Worm (Caenorhabditis elegans) whole organism, L4 larva: Measurements from ENCODE around the gene C17C3.11.
"Not testable (repeated sequence)": the region's sequence is repeated elsewhere in the genome, so short reads cannot be mapped to it uniquely, and the experiment has no call there.

ENCODE experiments used
- D1046.2 ChIP-seq: fragments of 200-800 bp; sonication (Bioruptor generic); IDR thresholded peaks from 2 replicates; pipeline ENCODE4 v1.3.6; 2022; ENCODE audit warnings: missing genetic modification characterization, missing compliant biosample characterization
- F26F4.8 ChIP-seq: fragments of 200-800 bp; sonication (Bioruptor generic); conservative IDR thresholded peaks from 2 replicates; pipeline ENCODE4 v1.3.6; 2022; ENCODE audit warnings: missing genetic modification characterization, missing compliant biosample characterization
- F49E8.2 ChIP-seq: sonication (generic microtip); optimal IDR thresholded peaks from 2 replicates; lab custom pipeline; 2016; ENCODE audit warnings: missing compliant biosample characterization, mild to moderate bottlenecking, missing genetic modification characterization, borderline replicate concordance
- R02D3.7 ChIP-seq: fragments of 150-350 bp; sonication (generic microtip); optimal IDR thresholded peaks from 3 replicates; lab custom pipeline; 2014; ENCODE audit warnings: missing biosample characterization, missing genetic modification characterization
- T20F7.1 ChIP-seq: fragments of 200-800 bp; sonication (Bioruptor generic); optimal IDR thresholded peaks from 2 replicates; lab custom pipeline; 2018; ENCODE audit warnings: mild to moderate bottlenecking, missing genetic modification characterization, missing compliant biosample characterization
- ZK337.2 ChIP-seq: fragments of 200-800 bp; sonication (Bioruptor generic); IDR thresholded peaks from 2 replicates; pipeline ENCODE4 v1.3.6; 2022; ENCODE audit warnings: missing genetic modification reagents, missing genetic modification characterization, missing compliant biosample characterization
- ZK546.5 ChIP-seq, 2 experiments: sonication (generic microtip); optimal IDR thresholded peaks; 2 replicates each; lab custom pipeline; 2017; ENCODE audit warnings: missing biosample characterization in 2 of 2, missing genetic modification characterization in 2 of 2
- aha-1 ChIP-seq: fragments of 150-350 bp; peaks from one replicate; lab custom pipeline; 2014; ENCODE audit warnings: missing biosample characterization, missing genetic modification characterization
- ama-1 ChIP-seq: fragments of 150-350 bp; optimal IDR thresholded peaks from 2 replicates; lab custom pipeline; 2014; ENCODE audit warnings: inconsistent platforms, mixed read lengths
- arid-1 ChIP-seq: fragments of 200-800 bp; sonication (Bioruptor generic); conservative IDR thresholded peaks from 2 replicates; pipeline ENCODE4 v1.3.6; 2022; ENCODE audit warnings: missing genetic modification reagents, missing genetic modification characterization, missing compliant biosample characterization
- attf-4 ChIP-seq: sonication (generic microtip); optimal IDR thresholded peaks from 3 replicates; lab custom pipeline; 2017; ENCODE audit warnings: missing biosample characterization, missing genetic modification characterization
- ceh-28 ChIP-seq: fragments of 150-350 bp; optimal IDR thresholded peaks from 2 replicates; lab custom pipeline; 2014; ENCODE audit warnings: missing biosample characterization, missing genetic modification reagents, missing genetic modification characterization
- ces-1 ChIP-seq: fragments of 150-350 bp; sonication (generic microtip); optimal IDR thresholded peaks from 4 replicates; lab custom pipeline; 2014; ENCODE audit warnings: missing biosample characterization, missing genetic modification reagents, missing genetic modification characterization
- ctbp-1 ChIP-seq: fragments of 200-800 bp; sonication (Bioruptor generic); IDR thresholded peaks from 2 replicates; pipeline ENCODE4 v1.3.6; 2022; ENCODE audit warnings: missing genetic modification reagents, missing genetic modification characterization, missing compliant biosample characterization
- daf-19 ChIP-seq: fragments of 200-800 bp; sonication (Bioruptor generic); conservative IDR thresholded peaks from 2 replicates; pipeline ENCODE4 v1.3.6; 2022; ENCODE audit warnings: missing genetic modification characterization, missing compliant biosample characterization
- daf-8 ChIP-seq: fragments of 200-800 bp; sonication (Bioruptor generic); IDR thresholded peaks from 2 replicates; pipeline ENCODE4 v1.3.6; 2022; ENCODE audit warnings: missing genetic modification characterization, missing compliant biosample characterization
- dmd-6 ChIP-seq: fragments of 200-800 bp; sonication (Bioruptor generic); IDR thresholded peaks from 2 replicates; pipeline ENCODE4 v1.3.6; 2022; ENCODE audit warnings: missing genetic modification reagents, missing genetic modification characterization, missing compliant biosample characterization
- dmd-8 ChIP-seq: fragments of 200-800 bp; sonication (Bioruptor generic); IDR thresholded peaks from 2 replicates; pipeline ENCODE4 v1.3.6; 2022; ENCODE audit warnings: missing genetic modification characterization, missing compliant biosample characterization
- dpl-1 ChIP-seq: fragments of 150-350 bp; optimal IDR thresholded peaks from 2 replicates; lab custom pipeline; 2014; ENCODE audit warnings: missing biosample characterization, missing genetic modification reagents, missing genetic modification characterization
- egl-27 ChIP-seq: sonication (generic microtip); optimal IDR thresholded peaks from 3 replicates; lab custom pipeline; 2017; ENCODE audit warnings: missing biosample characterization, missing genetic modification reagents, missing genetic modification characterization
- fos-1 ChIP-seq: fragments of 150-350 bp; optimal IDR thresholded peaks from 2 replicates; lab custom pipeline; 2014; ENCODE audit warnings: missing biosample characterization, missing genetic modification characterization
- lin-1 ChIP-seq: fragments of 200-800 bp; sonication (Bioruptor generic); IDR thresholded peaks from 2 replicates; pipeline ENCODE4 v1.3.6; 2022; ENCODE audit warnings: missing genetic modification reagents, missing genetic modification characterization, missing compliant biosample characterization
- lin-38 ChIP-seq: fragments of 200-800 bp; sonication (Bioruptor generic); IDR thresholded peaks from 2 replicates; pipeline ENCODE4 v1.3.6; 2022; ENCODE audit warnings: missing genetic modification reagents, missing genetic modification characterization, missing compliant biosample characterization
- mdt-29 ChIP-seq: fragments of 200-800 bp; sonication (Bioruptor generic); IDR thresholded peaks from 2 replicates; pipeline ENCODE4 v1.3.6; 2022; ENCODE audit warnings: missing genetic modification reagents, missing genetic modification characterization, missing compliant biosample characterization
- nhr-11 ChIP-seq: fragments of 150-350 bp; optimal IDR thresholded peaks from 2 replicates; lab custom pipeline; 2014; ENCODE audit warnings: missing biosample characterization, missing genetic modification characterization
- nhr-28 ChIP-seq: fragments of 150-350 bp; optimal IDR thresholded peaks from 2 replicates; lab custom pipeline; 2014; ENCODE audit warnings: missing biosample characterization, missing genetic modification characterization
- nhr-6 ChIP-seq: fragments of 150-350 bp; optimal IDR thresholded peaks from 2 replicates; lab custom pipeline; 2014; ENCODE audit warnings: missing biosample characterization, missing genetic modification characterization
- nhr-77 ChIP-seq: fragments of 150-350 bp; optimal IDR thresholded peaks from 2 replicates; lab custom pipeline; 2014; ENCODE audit warnings: missing biosample characterization, missing genetic modification characterization
- php-3 ChIP-seq: fragments of 200-800 bp; sonication (Bioruptor generic); IDR thresholded peaks from 2 replicates; pipeline ENCODE4 v1.3.6; 2022; ENCODE audit warnings: missing genetic modification reagents, missing genetic modification characterization, missing compliant biosample characterization
- sdz-12 ChIP-seq: fragments of 200-800 bp; sonication (Bioruptor generic); optimal IDR thresholded peaks from 2 replicates; lab custom pipeline; 2018; ENCODE audit warnings: mild to moderate bottlenecking, missing genetic modification characterization, missing compliant biosample characterization
- snpc-1.2 ChIP-seq: fragments of 200-800 bp; sonication (Bioruptor generic); IDR thresholded peaks from 2 replicates; pipeline ENCODE4 v1.3.6; 2022; ENCODE audit warnings: missing genetic modification reagents, missing genetic modification characterization, missing compliant biosample characterization
- snpc-4 ChIP-seq: fragments of 150-350 bp; optimal IDR thresholded peaks from 2 replicates; lab custom pipeline; 2014; ENCODE audit warnings: missing biosample characterization, missing genetic modification characterization
- spr-1 ChIP-seq: sonication (generic microtip); optimal IDR thresholded peaks from 2 replicates; lab custom pipeline; 2016; ENCODE audit warnings: mild to moderate bottlenecking, missing genetic modification characterization, missing compliant biosample characterization
- spr-3 ChIP-seq: fragments of 200-800 bp; sonication (Bioruptor generic); optimal IDR thresholded peaks from 2 replicates; lab custom pipeline; 2018; ENCODE audit warnings: mild to moderate bottlenecking, missing genetic modification characterization, missing compliant biosample characterization
- unc-62 ChIP-seq, 3 experiments: fragments of 150-350 bp in 1 of 3; sonication (generic microtip); optimal IDR thresholded peaks in 2 of 3; peaks in 1 of 3; 1 replicate in 1 of 3; 2 replicates in 2 of 3; lab custom pipeline; 2014 to 2017; ENCODE audit warnings: missing biosample characterization in 3 of 3, missing genetic modification characterization in 3 of 3, missing genetic modification reagents in 3 of 3, missing genotype in 1 of 3
- zfp-2 ChIP-seq: sonication (generic microtip); optimal IDR thresholded peaks from 2 replicates; lab custom pipeline; 2016; ENCODE audit warnings: mild to moderate bottlenecking, missing genetic modification characterization, missing compliant biosample characterization

The C17C3.11 gene

ce11 chrII:5527841-5528240, 9.8 kb upstream of the C17C3.11 start, which contains the start of gene ZK177.1:
ZK177.1 (plus strand) TSS chrII:5528141.
- TF ChIP-seq aha-1 (tag; lab: Kevin White, UChicago) (no peak), F26F4.8 (GFP tag; lab: Robert Waterston, UW) (no peak), dmd-6 (GFP tag; lab: Robert Waterston, UW) (no peak), ZK546.5 (tag; optimal IDR thresholded peaks at IDR 0.05; lab: Kevin White, UChicago) (no peak), lin-38 (no peak), ces-1 (no peak), ceh-28 (no peak), snpc-4 (tag; lab: Kevin White, UChicago) (no peak), daf-19 (GFP tag; lab: Robert Waterston, UW) (no peak), nhr-6 (tag; lab: Kevin White, UChicago) (no peak), F49E8.2 (tag; lab: Kevin White, UChicago) (no peak), dmd-8 (no peak), R02D3.7 (tag; lab: Kevin White, UChicago) (no peak), fos-1 (no peak), dpl-1 (GFP tag; lab: Kevin White, UChicago) (no peak), php-3 (GFP tag; lab: Robert Waterston, UW) (no peak), zfp-2 (no peak), spr-3 (GFP tag; lab: Kevin White, UChicago) (no peak), lin-1 (GFP tag; lab: Robert Waterston, UW) (no peak)

- TF ChIP-seq ZK546.5 (tag; optimal IDR thresholded peaks at IDR 0.05; lab: Kevin White, UChicago) (no peak), nhr-11 (tag; lab: Kevin White, UChicago) (no peak), ceh-28 (no peak), egl-27 (tag; lab: Kevin White, UChicago) (no peak), unc-62 (GFP tag; optimal IDR thresholded peaks at IDR 0.05 in 1 of 2; lab: Kevin White, UChicago) (peak in 1 of 2 experiments; percentile 91), unc-62 (tag; optimal IDR thresholded peaks at IDR 0.05; lab: Kevin White, UChicago) (no peak), attf-4 (tag; lab: Kevin White, UChicago) (no peak), lin-38 (no peak), ama-1 (lab: Kevin White, UChicago) (no peak), daf-8 (GFP tag; lab: Robert Waterston, UW) (no peak)
These were observed 5.7 kb upstream of the C17C3.11 start, which contains the start of gene C17C3.9 for ce11 chrII:5531855-5532328. C17C3.9 (minus strand) TSS chrII:5532278.

- TF ChIP-seq nhr-77 (tag; lab: Kevin White, UChicago) (no peak), snpc-1.2 (GFP tag; lab: Robert Waterston, UW) (no peak), F26F4.8 (GFP tag; lab: Robert Waterston, UW) (no peak), zfp-2 (no peak)
These were observed 4.0 kb upstream of the C17C3.11 start, which contains the start of gene hlh-26 for ce11 chrII:5533642-5534041. hlh-26 (minus strand) TSS chrII:5533742.

ce11 chrII:5534939-5535338, 2.7 kb upstream of the C17C3.11 start, which contains the start of gene hlh-25:
hlh-25 (plus strand) TSS chrII:5535239.
- not testable (repeated sequence) for TF ChIP-seq arid-1 (GFP tag; lab: Robert Waterston, UW); nhr-28 (tag; lab: Kevin White, UChicago); sdz-12 (GFP tag; lab: Kevin White, UChicago)

ce11 chrII:5537078-5537477, 546 bp upstream of the C17C3.11 start:
- TF ChIP-seq mdt-29 (GFP tag; lab: Robert Waterston, UW), result no peak
- TF ChIP-seq spr-1 (tag; lab: Kevin White, UChicago), result peak; percentile 65
- TF ChIP-seq D1046.2 (GFP tag; lab: Robert Waterston, UW), result no peak
- peak; percentile 61 for TF ChIP-seq T20F7.1 (GFP tag; lab: Kevin White, UChicago)
- TF ChIP-seq ctbp-1 (GFP tag; lab: Robert Waterston, UW), result no peak
- no peak for TF ChIP-seq ZK337.2 (GFP tag; lab: Robert Waterston, UW)
